Worm (Caenorhabditis elegans): Measurements from ENCODE around the gene gcy-13.

- TF ChIP-seq fos-1 (tag; optimal IDR thresholded peaks at IDR 0.05): no peak
- no peak for TF ChIP-seq aly-2 (tag; optimal IDR thresholded peaks at IDR 0.05)
- no peak for TF ChIP-seq ceh-28 (tag; optimal IDR thresholded peaks at IDR 0.05)
- no peak for TF ChIP-seq unc-62 (GFP tag; optimal IDR thresholded peaks at IDR 0.05)
- TF ChIP-seq egl-5 (tag; optimal IDR thresholded peaks at IDR 0.05): no peak
- no peak for TF ChIP-seq nhr-237 (tag; optimal IDR thresholded peaks at IDR 0.05)
- no peak for TF ChIP-seq tbx-2 (tag; optimal IDR thresholded peaks at IDR 0.05)
- TF ChIP-seq lin-39 (tag; optimal IDR thresholded peaks at IDR 0.05): no peak
Observed at ce11 chrV:12406514-12406913, 37.2 kb upstream of the gcy-13 start.
